Worm (Caenorhabditis elegans): Measurements from ENCODE around the gene ZK742.6.

- TF ChIP-seq klf-2 (GFP tag; conservative IDR thresholded peaks at IDR 0.05) (no peak), tab-1 (GFP tag; IDR thresholded peaks at IDR 0.05) (no peak), ztf-29 (GFP tag; IDR thresholded peaks at IDR 0.05) (no peak), T22C8.4 (GFP tag; IDR thresholded peaks at IDR 0.05) (no peak), ref-1 (GFP tag; conservative IDR thresholded peaks at IDR 0.05) (no peak), cog-1 (tag; optimal IDR thresholded peaks at IDR 0.05) (no peak), flt-1 (GFP tag; IDR thresholded peaks at IDR 0.05) (no peak), med-1 (GFP tag; optimal IDR thresholded peaks at IDR 0.05; ENCODE audit: insufficient read depth) (no peak)
Observed at ce11 chrV:7825836-7826235, 11.1 kb upstream of the ZK742.6 start.
